Worm (Caenorhabditis elegans) whole organism, early embryonic: Measurements from ENCODE around the gene hsp-16.41.

Experiments
- B0310.2 ChIP-seq: sonication (generic microtip); optimal IDR thresholded peaks from 2 replicates; lab custom pipeline; 2016; ENCODE audit warnings: mild to moderate bottlenecking, missing genetic modification characterization, missing compliant biosample characterization
- F13C5.2 ChIP-seq: sonication (generic microtip); optimal IDR thresholded peaks from 2 replicates; lab custom pipeline; 2017; ENCODE audit warnings: mild to moderate bottlenecking, missing genetic modification characterization, inconsistent platforms, missing compliant biosample characterization
- aly-1 ChIP-seq: sonication (generic microtip); optimal IDR thresholded peaks from 2 replicates; lab custom pipeline; 2016; ENCODE audit warnings: missing genetic modification characterization, missing compliant biosample characterization
- ama-1 ChIP-seq: fragments of 150-350 bp; optimal IDR thresholded peaks from 2 replicates; lab custom pipeline; 2014
- ceh-13 ChIP-seq: fragments of 200-800 bp; sonication (Bioruptor generic); optimal IDR thresholded peaks from 2 replicates; lab custom pipeline; 2018; ENCODE audit warnings: mild to moderate bottlenecking, missing genetic modification characterization, missing compliant biosample characterization
- ceh-36 ChIP-seq: sonication (generic microtip); optimal IDR thresholded peaks from 2 replicates; lab custom pipeline; 2016; ENCODE audit warnings: missing genetic modification characterization, inconsistent platforms, missing compliant biosample characterization
- ets-7 ChIP-seq: sonication (generic microtip); optimal IDR thresholded peaks from 2 replicates; lab custom pipeline; 2016; ENCODE audit warnings: missing genotype, missing genetic modification characterization, missing compliant biosample characterization
- flt-1 ChIP-seq: fragments of 200-800 bp; sonication (Bioruptor generic); IDR thresholded peaks from 2 replicates; pipeline ENCODE4 v1.3.6; 2022; ENCODE audit warnings: missing genetic modification characterization, missing compliant biosample characterization
- hmbx-1 ChIP-seq: sonication (generic microtip); optimal IDR thresholded peaks from 2 replicates; lab custom pipeline; 2016; ENCODE audit warnings: mild to moderate bottlenecking, missing genetic modification characterization, missing compliant biosample characterization
- hmg-4 ChIP-seq: fragments of 200-800 bp; sonication (Bioruptor generic); optimal IDR thresholded peaks from 2 replicates; lab custom pipeline; 2018; ENCODE audit warnings: mild to moderate bottlenecking, missing genetic modification characterization, missing compliant biosample characterization
- hnd-1 ChIP-seq: sonication (generic microtip); optimal IDR thresholded peaks from 2 replicates; lab custom pipeline; 2016; ENCODE audit warnings: missing genetic modification characterization, missing compliant biosample characterization
- pes-1 ChIP-seq: fragments of 200-800 bp; sonication (Bioruptor generic); IDR thresholded peaks from 2 replicates; pipeline ENCODE4 v1.3.6; 2022; ENCODE audit warnings: missing genetic modification reagents, missing genetic modification characterization, missing compliant biosample characterization
- scrt-1 ChIP-seq: fragments of 200-800 bp; sonication (Bioruptor generic); IDR thresholded peaks from 2 replicates; pipeline ENCODE4 v1.3.6; 2022; ENCODE audit warnings: missing genetic modification characterization, missing compliant biosample characterization
- sea-1 ChIP-seq: fragments of 200-800 bp; sonication (Bioruptor generic); conservative IDR thresholded peaks from 2 replicates; pipeline ENCODE4 v1.3.6; 2022; ENCODE audit warnings: missing genetic modification characterization, missing compliant biosample characterization
- tbx-11 ChIP-seq: fragments of 200-800 bp; sonication (Bioruptor generic); IDR thresholded peaks from 2 replicates; pipeline ENCODE4 v1.3.6; 2022; ENCODE audit warnings: missing genetic modification characterization, missing compliant biosample characterization
- tbx-37 ChIP-seq: fragments of 200-800 bp; sonication (Bioruptor generic); conservative IDR thresholded peaks from 2 replicates; pipeline ENCODE4 v1.3.6; 2022; ENCODE audit warnings: missing genetic modification reagents, missing genetic modification characterization, missing compliant biosample characterization
- tra-4 ChIP-seq: sonication (generic microtip); optimal IDR thresholded peaks from 2 replicates; lab custom pipeline; 2017; ENCODE audit warnings: missing genetic modification characterization, missing compliant biosample characterization

Gene hsp-16.41

ce11 chrV:1804645-1805559, at the start of gene hsp-16.41, which contains the start of gene hsp-16.2:
Gene hsp-16.41 (plus strand): TSS chrV:1805178.
Gene hsp-16.2 (minus strand): TSS chrV:1804957.
- TF ChIP-seq ama-1 (lab: Kevin White, UChicago) (peak; percentile 76), ceh-36 (tag; lab: Kevin White, UChicago) (no peak), sea-1 (GFP tag; lab: Robert Waterston, UW) (no peak), ets-7 (tag; lab: Kevin White, UChicago) (no peak), tbx-37 (GFP tag; lab: Robert Waterston, UW) (no peak)

ce11 chrV:1755589-1755988, 49.4 kb upstream of the hsp-16.41 start, which contains the start of gene ZK697.14:
Gene ZK697.14 (minus strand): TSS chrV:1755689.
- TF ChIP-seq hmg-4 (GFP tag; lab: Kevin White, UChicago): no peak
- TF ChIP-seq ets-7 (tag; lab: Kevin White, UChicago): no peak
- no peak for TF ChIP-seq ceh-13
- no peak for TF ChIP-seq B0310.2 (tag; lab: Kevin White, UChicago)
- TF ChIP-seq F13C5.2 (tag; lab: Kevin White, UChicago): no peak
- no peak for TF ChIP-seq tbx-37 (GFP tag; lab: Robert Waterston, UW)
- no peak for TF ChIP-seq tra-4 (tag; lab: Kevin White, UChicago)
- no peak for TF ChIP-seq ceh-36 (tag; lab: Kevin White, UChicago)
- TF ChIP-seq pes-1: no peak
- TF ChIP-seq scrt-1: no peak
- no peak for TF ChIP-seq flt-1 (GFP tag; lab: Robert Waterston, UW)
- no peak for TF ChIP-seq hnd-1 (tag; lab: Kevin White, UChicago)

- TF ChIP-seq scrt-1 (no peak), aly-1 (tag; lab: Kevin White, UChicago) (no peak), ama-1 (lab: Kevin White, UChicago) (no peak), B0310.2 (tag; lab: Kevin White, UChicago) (no peak), tbx-11 (no peak), F13C5.2 (tag; lab: Kevin White, UChicago) (no peak), ceh-36 (tag; lab: Kevin White, UChicago) (no peak), ceh-13 (no peak), ets-7 (tag; lab: Kevin White, UChicago) (no peak), hmbx-1 (tag; lab: Kevin White, UChicago) (no peak), pes-1 (no peak), tra-4 (tag; lab: Kevin White, UChicago) (no peak), hnd-1 (tag; lab: Kevin White, UChicago) (no peak), sea-1 (GFP tag; lab: Robert Waterston, UW) (no peak), tbx-37 (GFP tag; lab: Robert Waterston, UW) (no peak), hmg-4 (GFP tag; lab: Kevin White, UChicago) (no peak)
These were observed 48.9 kb upstream of the hsp-16.41 start for ce11 chrV:1756099-1756498.

- TF ChIP-seq ama-1 (lab: Kevin White, UChicago): no peak
These were observed 48.1 kb upstream of the hsp-16.41 start, which contains the start of gene clec-204 for ce11 chrV:1756856-1757255. Gene clec-204 (plus strand): TSS chrV:1757156.

- TF ChIP-seq ets-7 (tag; lab: Kevin White, UChicago) (no peak), B0310.2 (tag; lab: Kevin White, UChicago) (no peak), aly-1 (tag; lab: Kevin White, UChicago) (no peak), ama-1 (lab: Kevin White, UChicago) (no peak), hmg-4 (GFP tag; lab: Kevin White, UChicago) (no peak), sea-1 (GFP tag; lab: Robert Waterston, UW) (no peak), tra-4 (tag; lab: Kevin White, UChicago) (no peak), scrt-1 (no peak), flt-1 (GFP tag; lab: Robert Waterston, UW) (no peak), hmbx-1 (tag; lab: Kevin White, UChicago) (no peak), hnd-1 (tag; lab: Kevin White, UChicago) (no peak), F13C5.2 (tag; lab: Kevin White, UChicago) (no peak), tbx-37 (GFP tag; lab: Robert Waterston, UW) (no peak), tbx-11 (no peak), pes-1 (no peak), ceh-36 (tag; lab: Kevin White, UChicago) (no peak), ceh-13 (no peak)
These were observed 44.3 kb upstream of the hsp-16.41 start, which contains the start of gene clec-205 for ce11 chrV:1760682-1761081. Gene clec-205 (plus strand): TSS chrV:1760893.

- no peak for TF ChIP-seq ets-7 (tag; lab: Kevin White, UChicago)
- no peak for TF ChIP-seq tra-4 (tag; lab: Kevin White, UChicago)
- no peak for TF ChIP-seq F13C5.2 (tag; lab: Kevin White, UChicago)
- TF ChIP-seq ceh-13: no peak
- TF ChIP-seq hmbx-1 (tag; lab: Kevin White, UChicago): no peak
- no peak for TF ChIP-seq ama-1 (lab: Kevin White, UChicago)
- TF ChIP-seq tbx-11: no peak
- TF ChIP-seq ceh-36 (tag; lab: Kevin White, UChicago): no peak
- TF ChIP-seq pes-1: no peak
- TF ChIP-seq B0310.2 (tag; lab: Kevin White, UChicago): no peak
- no peak for TF ChIP-seq sea-1 (GFP tag; lab: Robert Waterston, UW)
- no peak for TF ChIP-seq hnd-1 (tag; lab: Kevin White, UChicago)
- no peak for TF ChIP-seq scrt-1
- no peak for TF ChIP-seq flt-1 (GFP tag; lab: Robert Waterston, UW)
- no peak for TF ChIP-seq tbx-37 (GFP tag; lab: Robert Waterston, UW)
- TF ChIP-seq hmg-4 (GFP tag; lab: Kevin White, UChicago): no peak
These were observed 37.6 kb upstream of the hsp-16.41 start for ce11 chrV:1767427-1767826.

- TF ChIP-seq tbx-37 (GFP tag; lab: Robert Waterston, UW) (no peak), hnd-1 (tag; lab: Kevin White, UChicago) (no peak), ets-7 (tag; lab: Kevin White, UChicago) (no peak), F13C5.2 (tag; lab: Kevin White, UChicago) (no peak), ceh-36 (tag; lab: Kevin White, UChicago) (no peak), hmg-4 (GFP tag; lab: Kevin White, UChicago) (no peak)
These were observed 33.3 kb upstream of the hsp-16.41 start, which contains the start of gene dhs-13 for ce11 chrV:1771727-1772126. Gene dhs-13 (minus strand): TSS chrV:1771734.
